Fruit fly (Drosophila melanogaster) whole organism, embryonic: ENCODE results near the gene teq.

Experiments
- Abd-B ChIP-seq: fragments of 200-800 bp; sonication (Bioruptor generic); optimal IDR thresholded peaks from 2 replicates; lab custom pipeline; 2018; ENCODE audit warnings: missing biosample characterization, mild to moderate bottlenecking, missing genetic modification characterization, moderate library complexity
- Asciz ChIP-seq: fragments of 200-800 bp; sonication (Bioruptor generic); optimal IDR thresholded peaks from 2 replicates; lab custom pipeline; 2017; ENCODE audit warnings: missing biosample characterization, mild to moderate bottlenecking, missing genetic modification characterization, missing genetic modification reagents
- Blimp-1 ChIP-seq: fragments of 200-800 bp; sonication (Bioruptor generic); optimal IDR thresholded peaks from 3 replicates; lab custom pipeline; 2018; ENCODE audit warnings: missing biosample characterization, missing genetic modification characterization, mild to moderate bottlenecking, moderate library complexity, missing genetic modification reagents
- CG1024 ChIP-seq: fragments of 200-800 bp; sonication (Bioruptor generic); IDR thresholded peaks from 2 replicates; pipeline ENCODE4 v1.3.6; 2022; ENCODE audit warnings: missing biosample characterization, missing genetic modification characterization
- CG10274 ChIP-seq: fragments of 200-800 bp; sonication (Bioruptor generic); optimal IDR thresholded peaks from 3 replicates; lab custom pipeline; 2017; ENCODE audit warnings: missing biosample characterization, mild to moderate bottlenecking, missing genetic modification characterization
- CG10565 ChIP-seq: fragments of 200-800 bp; sonication (Bioruptor generic); optimal IDR thresholded peaks from 3 replicates; lab custom pipeline; 2016; ENCODE audit warnings: missing biosample characterization, mild to moderate bottlenecking, missing genetic modification characterization
- CG10979 ChIP-seq: fragments of 200-800 bp; sonication (Bioruptor generic); optimal IDR thresholded peaks from 2 replicates; lab custom pipeline; 2018; ENCODE audit warnings: missing biosample characterization, mild to moderate bottlenecking, missing genetic modification characterization, moderate library complexity
- CG11504 ChIP-seq: fragments of 200-800 bp; sonication (Bioruptor generic); optimal IDR thresholded peaks from 3 replicates; lab custom pipeline; 2019; ENCODE audit warnings: missing biosample characterization, mild to moderate bottlenecking, missing genetic modification characterization, moderate library complexity
- CG13424 ChIP-seq: fragments of 200-800 bp; sonication (Bioruptor generic); optimal IDR thresholded peaks from 2 replicates; lab custom pipeline; 2019; ENCODE audit warnings: missing biosample characterization, mild to moderate bottlenecking, missing genetic modification characterization, moderate library complexity
- CG15601 ChIP-seq: fragments of 200-800 bp; sonication (Bioruptor generic); optimal IDR thresholded peaks from 3 replicates; lab custom pipeline; 2019; ENCODE audit warnings: missing biosample characterization, mild to moderate bottlenecking, missing genetic modification characterization, moderate library complexity
- CG17361 ChIP-seq: fragments of 200-800 bp; sonication (Bioruptor generic); IDR thresholded peaks from 3 replicates; pipeline ENCODE4 v1.3.6; 2022; ENCODE audit warnings: missing biosample characterization, missing genetic modification characterization
- CG2712 ChIP-seq: fragments of 200-800 bp; optimal IDR thresholded peaks from 3 replicates; lab custom pipeline; 2019; ENCODE audit warnings: missing biosample characterization, mild to moderate bottlenecking, missing genetic modification characterization, moderate library complexity
- CG33213 ChIP-seq: fragments of 200-800 bp; sonication (Bioruptor generic); optimal IDR thresholded peaks from 3 replicates; lab custom pipeline; 2016; ENCODE audit warnings: missing biosample characterization, missing genetic modification characterization
- CG34376 ChIP-seq: fragments of 200-800 bp; sonication (Bioruptor generic); optimal IDR thresholded peaks from 2 replicates; lab custom pipeline; 2018; ENCODE audit warnings: missing biosample characterization, mild to moderate bottlenecking, missing genetic modification characterization
- CG4404 ChIP-seq: fragments of 200-800 bp; sonication (Bioruptor generic); IDR thresholded peaks from 2 replicates; pipeline ENCODE4 v1.3.6; 2022; ENCODE audit warnings: missing biosample characterization, missing genetic modification characterization
- CG4424 ChIP-seq: fragments of 200-800 bp; sonication (Bioruptor generic); optimal IDR thresholded peaks from 3 replicates; lab custom pipeline; 2016; ENCODE audit warnings: missing biosample characterization, missing genetic modification characterization
- CG4617 ChIP-seq: fragments of 200-800 bp; sonication (Bioruptor generic); optimal IDR thresholded peaks from 3 replicates; lab custom pipeline; 2016; ENCODE audit warnings: missing biosample characterization, missing genetic modification characterization, borderline replicate concordance
- CG4854 ChIP-seq: fragments of 200-800 bp; sonication (Bioruptor generic); optimal IDR thresholded peaks from 2 replicates; lab custom pipeline; 2016; ENCODE audit warnings: missing biosample characterization, missing genetic modification characterization, inconsistent platforms
- CG6654 ChIP-seq: fragments of 200-800 bp; sonication (Bioruptor generic); optimal IDR thresholded peaks from 2 replicates; lab custom pipeline; 2017; ENCODE audit warnings: missing biosample characterization, mild to moderate bottlenecking, missing genetic modification characterization
- CG6765 ChIP-seq: fragments of 200-800 bp; sonication (Bioruptor generic); optimal IDR thresholded peaks from 3 replicates; lab custom pipeline; 2017; ENCODE audit warnings: missing biosample characterization, mild to moderate bottlenecking, missing genetic modification characterization
- CG7839 ChIP-seq: fragments of 200-800 bp; sonication (Bioruptor generic); optimal IDR thresholded peaks from 3 replicates; lab custom pipeline; 2018; ENCODE audit warnings: missing biosample characterization, mild to moderate bottlenecking, missing genetic modification characterization, moderate library complexity
- CG8089 ChIP-seq: fragments of 200-800 bp; sonication (Bioruptor generic); optimal IDR thresholded peaks from 3 replicates; lab custom pipeline; 2016; ENCODE audit warnings: missing biosample characterization, missing genetic modification characterization
- CG8388 ChIP-seq: fragments of 200-800 bp; sonication (Bioruptor generic); optimal IDR thresholded peaks from 2 replicates; lab custom pipeline; 2019; ENCODE audit warnings: missing biosample characterization, mild to moderate bottlenecking, missing genetic modification characterization, moderate library complexity
- CG8924 ChIP-seq: fragments of 200-800 bp; optimal IDR thresholded peaks from 3 replicates; lab custom pipeline; 2019; ENCODE audit warnings: missing biosample characterization, mild to moderate bottlenecking, missing genetic modification characterization, moderate library complexity
- CG9215 ChIP-seq: fragments of 200-800 bp; sonication (Bioruptor generic); IDR thresholded peaks from 2 replicates; pipeline ENCODE4 v1.3.6; 2022; ENCODE audit warnings: missing biosample characterization, missing genetic modification characterization
- CkIIα-i1 ChIP-seq: fragments of 200-800 bp; sonication (Bioruptor generic); IDR thresholded peaks from 2 replicates; pipeline ENCODE4 v1.3.6; 2022; ENCODE audit warnings: missing biosample characterization, missing genetic modification characterization
- D19A ChIP-seq: fragments of 200-800 bp; optimal IDR thresholded peaks from 3 replicates; lab custom pipeline; 2019; ENCODE audit warnings: missing biosample characterization, mild to moderate bottlenecking, missing genetic modification characterization, moderate library complexity
- Med ChIP-seq: fragments of 200-800 bp; sonication (Bioruptor generic); peaks from one replicate; lab custom pipeline; 2016; ENCODE audit warnings: missing biosample characterization, missing genetic modification characterization, mild to moderate bottlenecking, inconsistent platforms, moderate library complexity
- Mes4 ChIP-seq: fragments of 200-800 bp; sonication (Bioruptor generic); optimal IDR thresholded peaks from 2 replicates; lab custom pipeline; 2016; ENCODE audit warnings: missing biosample characterization, missing genetic modification characterization
- Myb ChIP-seq: fragments of 200-800 bp; sonication (Bioruptor generic); optimal IDR thresholded peaks from 2 replicates; lab custom pipeline; 2016; ENCODE audit warnings: missing biosample characterization, missing genetic modification characterization
- NK7.1 ChIP-seq: fragments of 200-800 bp; sonication (Bioruptor generic); optimal IDR thresholded peaks from 3 replicates; lab custom pipeline; 2016; ENCODE audit warnings: missing biosample characterization, missing genetic modification characterization
- Nf-YB ChIP-seq: fragments of 200-800 bp; sonication (Bioruptor generic); optimal IDR thresholded peaks from 3 replicates; lab custom pipeline; 2019; ENCODE audit warnings: missing biosample characterization, mild to moderate bottlenecking, missing genetic modification characterization, moderate library complexity
- Oli ChIP-seq: fragments of 200-800 bp; sonication (Bioruptor generic); optimal IDR thresholded peaks from 2 replicates; lab custom pipeline; 2018; ENCODE audit warnings: missing biosample characterization, mild to moderate bottlenecking, missing genetic modification characterization, moderate library complexity
- Ssrp ChIP-seq: fragments of 200-800 bp; sonication (Bioruptor generic); optimal IDR thresholded peaks from 2 replicates; lab custom pipeline; 2018; ENCODE audit warnings: missing biosample characterization, mild to moderate bottlenecking, missing genetic modification characterization, moderate library complexity
- Xrp1 ChIP-seq: fragments of 200-800 bp; sonication (Bioruptor generic); IDR thresholded peaks from 2 replicates; pipeline ENCODE4 v1.3.6; 2022; ENCODE audit warnings: missing biosample characterization, missing genetic modification characterization
- ac ChIP-seq: fragments of 200-800 bp; sonication (Bioruptor generic); optimal IDR thresholded peaks from 3 replicates; lab custom pipeline; 2017; ENCODE audit warnings: missing biosample characterization, mild to moderate bottlenecking, missing genetic modification characterization
- bsh ChIP-seq, 2 experiments: fragments of 200-800 bp; sonication (Bioruptor generic); optimal IDR thresholded peaks; 2 replicates each; lab custom pipeline; 2017 to 2018; ENCODE audit warnings: mild to moderate bottlenecking in 2 of 2, missing biosample characterization in 2 of 2, missing genetic modification characterization in 2 of 2, moderate library complexity in 1 of 2
- cg ChIP-seq: fragments of 200-800 bp; sonication (Bioruptor generic); optimal IDR thresholded peaks from 3 replicates; lab custom pipeline; 2019; ENCODE audit warnings: missing biosample characterization, mild to moderate bottlenecking, missing genetic modification characterization, moderate library complexity
- dmrt99B ChIP-seq: fragments of 200-800 bp; sonication (Bioruptor generic); optimal IDR thresholded peaks from 2 replicates; lab custom pipeline; 2018; ENCODE audit warnings: missing biosample characterization, mild to moderate bottlenecking, missing genetic modification characterization, moderate library complexity
- fd96Cb ChIP-seq: fragments of 200-800 bp; sonication (Bioruptor generic); optimal IDR thresholded peaks from 2 replicates; lab custom pipeline; 2018; ENCODE audit warnings: missing biosample characterization, mild to moderate bottlenecking, missing genetic modification characterization, moderate library complexity
- h ChIP-seq: fragments of >200 bp; optimal IDR thresholded peaks from 2 replicates; lab custom pipeline; 2017
- lbe ChIP-seq: fragments of 200-800 bp; sonication (Bioruptor generic); optimal IDR thresholded peaks from 2 replicates; lab custom pipeline; 2016; ENCODE audit warnings: missing biosample characterization, mild to moderate bottlenecking, missing genetic modification characterization
- lola ChIP-seq, 3 experiments: fragments of >200 bp in 2 of 3; fragments of 200-800 bp in 1 of 3; sonication (Bioruptor generic) in 1 of 3; optimal IDR thresholded peaks; 2 replicates each; lab custom pipeline; 2017 to 2019; ENCODE audit warnings: missing biosample characterization in 3 of 3, missing genetic modification characterization in 3 of 3, mild to moderate bottlenecking in 1 of 3, moderate library complexity in 1 of 3
- nau ChIP-seq: fragments of 200-800 bp; sonication (Bioruptor generic); optimal IDR thresholded peaks from 3 replicates; lab custom pipeline; 2017; ENCODE audit warnings: missing biosample characterization, mild to moderate bottlenecking, missing genetic modification characterization, missing genetic modification reagents
- nom ChIP-seq: fragments of 200-800 bp; sonication (Bioruptor generic); optimal IDR thresholded peaks from 2 replicates; lab custom pipeline; 2017; ENCODE audit warnings: missing biosample characterization, missing genetic modification characterization, mild to moderate bottlenecking, moderate library complexity, missing genetic modification reagents
- phol ChIP-seq: fragments of 200-800 bp; sonication (Bioruptor generic); optimal IDR thresholded peaks from 3 replicates; lab custom pipeline; 2018; ENCODE audit warnings: missing biosample characterization, mild to moderate bottlenecking, missing genetic modification characterization, moderate library complexity
- sc ChIP-seq, 3 experiments: fragments of >200 bp in 2 of 3; fragments of 200-800 bp in 1 of 3; sonication (Bioruptor generic) in 1 of 3; optimal IDR thresholded peaks; 2 replicates in 2 of 3; 3 replicates in 1 of 3; lab custom pipeline; 2017; ENCODE audit warnings: mild to moderate bottlenecking in 1 of 3, missing biosample characterization in 1 of 3, missing genetic modification characterization in 1 of 3, missing genetic modification reagents in 1 of 3
- twi ChIP-seq: fragments of 200-800 bp; optimal IDR thresholded peaks from 2 replicates; lab custom pipeline; 2019; ENCODE audit warnings: missing biosample characterization, mild to moderate bottlenecking, missing genetic modification characterization, moderate library complexity

The teq gene

DNA sequence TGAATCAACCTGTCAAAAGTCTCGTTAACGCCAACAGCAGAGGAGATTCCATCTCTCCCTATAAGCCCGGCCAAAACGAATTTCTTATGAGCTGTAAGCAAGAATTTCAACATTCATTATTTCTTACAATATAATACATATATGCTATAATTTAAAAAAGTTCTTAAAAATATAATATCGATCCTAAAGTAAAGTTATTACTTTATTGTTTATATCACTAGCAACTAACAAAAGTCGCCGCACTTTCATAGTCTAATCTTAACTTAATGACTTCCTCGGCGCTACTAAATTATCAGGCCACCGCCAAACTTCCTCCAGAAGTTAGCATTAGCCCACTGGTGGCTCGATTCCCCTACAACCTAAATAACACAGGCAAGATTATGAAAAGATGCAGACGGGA is 40.9 kb upstream of the teq start (continued):
- no peak for TF ChIP-seq CG4854
- peak in 1 of 3 experiments; percentile 29 for TF ChIP-seq lola (GFP tag; optimal IDR thresholded peaks at IDR 0.05; lab: Kevin White, UChicago)
- peak; percentile 38 for TF ChIP-seq Ssrp (tag; lab: Kevin White, UChicago)
- peak; percentile 38 for TF ChIP-seq Oli (tag; lab: Kevin White, UChicago)
- TF ChIP-seq phol (tag; lab: Kevin White, UChicago) = peak; percentile 48
- peak; percentile 45 for TF ChIP-seq D19A (tag; lab: Kevin White, UChicago)
- peak; percentile 50 for TF ChIP-seq CG2712
- peak; percentile 34 for TF ChIP-seq CG13424
- peak; percentile 34 for TF ChIP-seq CG15601
- TF ChIP-seq CG10274 (GFP tag; lab: Kevin White, UChicago) = peak; percentile 74
- TF ChIP-seq Nf-YB (GFP tag; lab: Kevin White, UChicago) = no peak
- no peak for TF ChIP-seq CG6654 (GFP tag; lab: Kevin White, UChicago)
- TF ChIP-seq Med (GFP tag; lab: Kevin White, UChicago) = peak; percentile 34
- no peak for TF ChIP-seq CG34376
- peak; percentile 34 for TF ChIP-seq CG7839 (tag; lab: Kevin White, UChicago)
- peak; percentile 33 for TF ChIP-seq CG8924 (tag; lab: Kevin White, UChicago)
- TF ChIP-seq bsh (GFP tag; optimal IDR thresholded peaks at IDR 0.05; lab: Kevin White, UChicago) = peak in 1 of 2 experiments; percentile 53
- TF ChIP-seq CG10979 (tag; lab: Kevin White, UChicago) = peak; percentile 52
- TF ChIP-seq CG4424 (GFP tag; lab: Kevin White, UChicago) = peak; percentile 6
- peak; percentile 19 for TF ChIP-seq lbe
- peak; percentile 10 for TF ChIP-seq CG8388
- TF ChIP-seq Abd-B = peak; percentile 15
- peak; percentile 60 for TF ChIP-seq CG11504
- peak; percentile 22 for TF ChIP-seq Blimp-1 (GFP tag; lab: Kevin White, UChicago)
- TF ChIP-seq fd96Cb = peak; percentile 27
- TF ChIP-seq, all 482 proteins: peak for 38

- TF ChIP-seq sc (optimal IDR thresholded peaks at IDR 0.05; lab: Kevin White, UChicago) (no peak), sc (GFP tag; optimal IDR thresholded peaks at IDR 0.05; lab: Kevin White, UChicago) (peak; percentile 46), Asciz (GFP tag; lab: Kevin White, UChicago) (peak; percentile 67), CG6765 (GFP tag; lab: Kevin White, UChicago) (no peak), Myb (GFP tag; lab: Kevin White, UChicago) (no peak), CG17361 (GFP tag; lab: Robert Waterston, UW) (peak; percentile 33; the same call in 2 of the 3 replicates), CkIIα-i1 (GFP tag; lab: Robert Waterston, UW) (no peak), dmrt99B (tag; lab: Kevin White, UChicago) (peak; percentile 81), Xrp1 (GFP tag; lab: Robert Waterston, UW) (peak; percentile 91), twi (tag; lab: Kevin White, UChicago) (no peak), Oli (tag; lab: Kevin White, UChicago) (peak; percentile 63), ac (GFP tag; lab: Kevin White, UChicago) (peak; percentile 37), CG33213 (GFP tag; lab: Kevin White, UChicago) (peak; percentile 54), CG10565 (GFP tag; lab: Kevin White, UChicago) (peak; percentile 36), nom (GFP tag; lab: Kevin White, UChicago) (peak; percentile 61), NK7.1 (GFP tag; lab: Kevin White, UChicago) (no peak), nau (GFP tag; lab: Kevin White, UChicago) (no peak), cg (GFP tag; lab: Kevin White, UChicago) (no peak), CG4617 (GFP tag; lab: Kevin White, UChicago) (no peak), CG1024 (peak; percentile 63), CG8089 (GFP tag; lab: Kevin White, UChicago) (peak; percentile 42), CG9215 (0 out of 2 replicates have a peak, but pooled peaks have one; percentile 6), CG4404 (peak; percentile 78), h (lab: Kevin White, UChicago) (no peak), CG34376 (no peak), Mes4 (peak; percentile 23)
These were observed 40.3 kb upstream of the teq start for dm6 chr3L:9033999-9034626.
